Fruit fly (Drosophila melanogaster) S2 (cell line): ENCODE results near the gene CG12091.

Experiments used
- CG8478 ChIP-seq: fragments of >200 bp; optimal IDR thresholded peaks from 2 replicates; lab custom pipeline; 2018
- CTCF ChIP-seq, 2 experiments: fragments of >200 bp; optimal IDR thresholded peaks; 2 replicates each; lab custom pipeline; 2018

Gene CG12091

dm6 chr3L:1536487-1537337 is at the start of gene CG12091, which contains the start of gene pns:
Gene CG12091 (minus strand): TSS chr3L:1536835.
Gene pns (plus strand): TSS chr3L:1537137.
- TF ChIP-seq CG8478 (no peak), CTCF (optimal IDR thresholded peaks at IDR 0.05; lab: Kevin White, UChicago) (no peak)

dm6 chr3L:1584781-1585180 is 48.1 kb upstream of the CG12091 start:
- no peak for TF ChIP-seq CTCF (optimal IDR thresholded peaks at IDR 0.05; lab: Kevin White, UChicago)
- TF ChIP-seq CG8478: no peak

- TF ChIP-seq CTCF (optimal IDR thresholded peaks at IDR 0.05; lab: Kevin White, UChicago) (no peak), CG8478 (no peak)
Measured at dm6 chr3L:1584003-1584402, 47.4 kb upstream of the CG12091 start.

dm6 chr3L:1580821-1581220 is 44.2 kb upstream of the CG12091 start:
- no peak for TF ChIP-seq CG8478
- TF ChIP-seq CTCF (optimal IDR thresholded peaks at IDR 0.05; lab: Kevin White, UChicago): no peak

- TF ChIP-seq CG8478 (no peak), CTCF (optimal IDR thresholded peaks at IDR 0.05; lab: Kevin White, UChicago) (no peak)
Measured at dm6 chr3L:1580194-1580593, 43.6 kb upstream of the CG12091 start.

dm6 chr3L:1579169-1579853 is 42.7 kb upstream of the CG12091 start:
- TF ChIP-seq CTCF (optimal IDR thresholded peaks at IDR 0.05; lab: Kevin White, UChicago): no peak
- TF ChIP-seq CG8478: no peak

- TF ChIP-seq CG8478 (no peak), CTCF (optimal IDR thresholded peaks at IDR 0.05; lab: Kevin White, UChicago) (peak in 1 of 2 experiments; percentile 48)
Measured at dm6 chr3L:1578391-1578948, 41.8 kb upstream of the CG12091 start.

dm6 chr3L:1577338-1577737 is 40.7 kb upstream of the CG12091 start:
- TF ChIP-seq CG8478 (no peak), CTCF (optimal IDR thresholded peaks at IDR 0.05; lab: Kevin White, UChicago) (no peak)

- TF ChIP-seq CG8478: no peak
- peak in 1 of 2 experiments; percentile 54 for TF ChIP-seq CTCF (optimal IDR thresholded peaks at IDR 0.05; lab: Kevin White, UChicago)
Measured at dm6 chr3L:1576489-1577106, 40.0 kb upstream of the CG12091 start, which contains the start of gene CG13917. Gene CG13917 (plus strand): TSS chr3L:1576699.

- TF ChIP-seq CG8478: no peak
- TF ChIP-seq CTCF (optimal IDR thresholded peaks at IDR 0.05; lab: Kevin White, UChicago): no peak
Measured at dm6 chr3L:1575731-1576376, 39.2 kb upstream of the CG12091 start.

- TF ChIP-seq CTCF (optimal IDR thresholded peaks at IDR 0.05; lab: Kevin White, UChicago) (no peak), CG8478 (no peak)
Measured at dm6 chr3L:1573191-1573590, 36.6 kb upstream of the CG12091 start.

- TF ChIP-seq CTCF (optimal IDR thresholded peaks at IDR 0.05; lab: Kevin White, UChicago) (no peak), CG8478 (no peak)
Measured at dm6 chr3L:1571077-1571476, 34.4 kb upstream of the CG12091 start.

- no peak for TF ChIP-seq CTCF (optimal IDR thresholded peaks at IDR 0.05; lab: Kevin White, UChicago)
- no peak for TF ChIP-seq CG8478
Measured at dm6 chr3L:1569966-1570276, 33.3 kb upstream of the CG12091 start.

- TF ChIP-seq CG8478 (no peak), CTCF (optimal IDR thresholded peaks at IDR 0.05; lab: Kevin White, UChicago) (no peak)
Measured at dm6 chr3L:1569162-1569965, 32.7 kb upstream of the CG12091 start, which contains the start of gene Tmep. Gene Tmep (plus strand): TSS chr3L:1569181.
